Fruit fly (Drosophila melanogaster) whole organism, embryonic: ENCODE data around the gene Nrd1.
A peak's percentile ranks its signal among the peaks of the same experiment; 100 is the strongest.

Experiments
- CG10543 ChIP-seq: fragments of 200-800 bp; sonication (Bioruptor generic); optimal IDR thresholded peaks from 3 replicates; lab custom pipeline; 2017; ENCODE audit warnings: missing biosample characterization, mild to moderate bottlenecking, missing genetic modification characterization, moderate library complexity
- CG11456 ChIP-seq: fragments of 200-800 bp; sonication (Bioruptor generic); IDR thresholded peaks from 3 replicates; pipeline ENCODE4 v1.3.6; 2022; ENCODE audit warnings: missing biosample characterization, missing genetic modification characterization
- CG11723 ChIP-seq: fragments of 200-800 bp; sonication (Bioruptor generic); optimal IDR thresholded peaks from 2 replicates; lab custom pipeline; 2017; ENCODE audit warnings: missing biosample characterization, mild to moderate bottlenecking, missing genetic modification characterization
- CG12155 ChIP-seq: fragments of 200-800 bp; sonication (Bioruptor generic); optimal IDR thresholded peaks from 3 replicates; lab custom pipeline; 2016; ENCODE audit warnings: missing biosample characterization, missing genetic modification characterization
- CG12299 ChIP-seq: fragments of 200-800 bp; sonication (Bioruptor generic); optimal IDR thresholded peaks from 2 replicates; lab custom pipeline; 2018; ENCODE audit warnings: missing biosample characterization, mild to moderate bottlenecking, missing genetic modification characterization
- CG14860 ChIP-seq: fragments of 200-800 bp; sonication (Bioruptor generic); IDR thresholded peaks from 3 replicates; pipeline ENCODE4 v1.3.6; 2022; ENCODE audit warnings: missing biosample characterization, missing genetic modification characterization; ENCODE audit not compliant: partially characterized antibody
- CG15269 ChIP-seq: fragments of 200-800 bp; sonication (Bioruptor generic); optimal IDR thresholded peaks from 2 replicates; lab custom pipeline; 2018; ENCODE audit warnings: missing biosample characterization, mild to moderate bottlenecking, missing genetic modification characterization, moderate library complexity
- CG16815 ChIP-seq: fragments of 200-800 bp; sonication (Bioruptor generic); optimal IDR thresholded peaks from 3 replicates; lab custom pipeline; 2017; ENCODE audit warnings: missing biosample characterization, mild to moderate bottlenecking, missing genetic modification characterization
- CG17359 ChIP-seq: fragments of 200-800 bp; sonication (Bioruptor generic); optimal IDR thresholded peaks from 3 replicates; lab custom pipeline; 2018; ENCODE audit warnings: missing biosample characterization, mild to moderate bottlenecking, missing genetic modification characterization, moderate library complexity
- CG17361 ChIP-seq: fragments of 200-800 bp; sonication (Bioruptor generic); IDR thresholded peaks from 3 replicates; pipeline ENCODE4 v1.3.6; 2022; ENCODE audit warnings: missing biosample characterization, missing genetic modification characterization
- CG17802 ChIP-seq: fragments of 200-800 bp; sonication (Bioruptor generic); optimal IDR thresholded peaks from 2 replicates; lab custom pipeline; 2018; ENCODE audit warnings: missing biosample characterization, mild to moderate bottlenecking, missing genetic modification characterization, moderate library complexity
- CG1832 ChIP-seq: fragments of 200-800 bp; sonication (Bioruptor generic); optimal IDR thresholded peaks from 2 replicates; lab custom pipeline; 2017; ENCODE audit warnings: missing biosample characterization, mild to moderate bottlenecking, missing genetic modification characterization, inconsistent platforms
- CG2116 ChIP-seq: fragments of 200-800 bp; sonication (Bioruptor generic); optimal IDR thresholded peaks from 3 replicates; lab custom pipeline; 2018; ENCODE audit warnings: missing biosample characterization, mild to moderate bottlenecking, missing genetic modification characterization
- CG2129 ChIP-seq: fragments of 200-800 bp; sonication (Bioruptor generic); IDR thresholded peaks from 2 replicates; pipeline ENCODE4 v1.3.6; 2022; ENCODE audit warnings: missing biosample characterization, missing genetic modification characterization; ENCODE audit not compliant: partially characterized antibody
- CG2199 ChIP-seq: fragments of 200-800 bp; sonication (Bioruptor generic); IDR thresholded peaks from 3 replicates; pipeline ENCODE4 v1.3.6; 2022; ENCODE audit warnings: missing biosample characterization, missing genetic modification characterization
- CG3281 ChIP-seq: fragments of 200-800 bp; sonication (Bioruptor generic); optimal IDR thresholded peaks from 3 replicates; lab custom pipeline; 2017; ENCODE audit warnings: missing biosample characterization, mild to moderate bottlenecking, missing genetic modification characterization
- CG4820 ChIP-seq: fragments of 200-800 bp; sonication (Bioruptor generic); optimal IDR thresholded peaks from 3 replicates; lab custom pipeline; 2016; ENCODE audit warnings: missing biosample characterization, missing genetic modification characterization
- CG7839 ChIP-seq: fragments of 200-800 bp; sonication (Bioruptor generic); optimal IDR thresholded peaks from 3 replicates; lab custom pipeline; 2018; ENCODE audit warnings: missing biosample characterization, mild to moderate bottlenecking, missing genetic modification characterization, moderate library complexity
- CG7963 ChIP-seq: fragments of 200-800 bp; sonication (Bioruptor generic); IDR thresholded peaks from 3 replicates; pipeline ENCODE4 v1.3.6; 2022; ENCODE audit warnings: missing biosample characterization, missing genetic modification characterization; ENCODE audit not compliant: partially characterized antibody
- CG8089 ChIP-seq: fragments of 200-800 bp; sonication (Bioruptor generic); optimal IDR thresholded peaks from 3 replicates; lab custom pipeline; 2016; ENCODE audit warnings: missing biosample characterization, missing genetic modification characterization
- CHES-1-like ChIP-seq: fragments of 200-800 bp; sonication (Bioruptor generic); optimal IDR thresholded peaks from 2 replicates; lab custom pipeline; 2016; ENCODE audit warnings: missing biosample characterization, missing genetic modification characterization
- Eip74EF ChIP-seq, 2 experiments: fragments of 200-800 bp in 1 of 2; fragments of >200 bp in 1 of 2; sonication (Bioruptor generic) in 1 of 2; optimal IDR thresholded peaks; 2 replicates each; lab custom pipeline; 2017 to 2019; ENCODE audit warnings: missing biosample characterization in 2 of 2, missing genetic modification characterization in 2 of 2, mild to moderate bottlenecking in 1 of 2, moderate library complexity in 1 of 2
- HLH54F ChIP-seq: fragments of 200-800 bp; sonication (Bioruptor generic); optimal IDR thresholded peaks from 3 replicates; lab custom pipeline; 2016; ENCODE audit warnings: missing biosample characterization, missing genetic modification characterization
- Lim3 ChIP-seq: fragments of 200-800 bp; sonication (Bioruptor generic); IDR thresholded peaks from 2 replicates; pipeline ENCODE4 v1.3.6; 2022; ENCODE audit warnings: missing biosample characterization, missing genetic modification characterization
- Opbp ChIP-seq: fragments of 200-800 bp; sonication (Bioruptor generic); IDR thresholded peaks from 3 replicates; pipeline ENCODE4 v1.3.6; 2022; ENCODE audit warnings: missing biosample characterization, missing genetic modification characterization; ENCODE audit not compliant: partially characterized antibody
- Ravus ChIP-seq: fragments of 200-800 bp; sonication (Bioruptor generic); IDR thresholded peaks from 2 replicates; pipeline ENCODE4 v1.3.6; 2022; ENCODE audit warnings: missing biosample characterization, missing genetic modification characterization
- Sox100B ChIP-seq: fragments of 200-800 bp; sonication (Bioruptor generic); optimal IDR thresholded peaks from 3 replicates; lab custom pipeline; 2018; ENCODE audit warnings: missing biosample characterization, mild to moderate bottlenecking, missing genetic modification characterization
- Sry-β ChIP-seq: fragments of 200-800 bp; sonication (Bioruptor generic); optimal IDR thresholded peaks from 2 replicates; lab custom pipeline; 2018; ENCODE audit warnings: missing biosample characterization, mild to moderate bottlenecking, missing genetic modification characterization, moderate library complexity
- az2 ChIP-seq: fragments of 200-800 bp; sonication (Bioruptor generic); optimal IDR thresholded peaks from 3 replicates; lab custom pipeline; 2016; ENCODE audit warnings: missing biosample characterization, missing genetic modification characterization
- bowl ChIP-seq: fragments of 200-800 bp; sonication (Bioruptor generic); IDR thresholded peaks from 2 replicates; pipeline ENCODE4 v1.3.6; 2022; ENCODE audit warnings: missing biosample characterization, missing genetic modification characterization
- cg ChIP-seq: fragments of 200-800 bp; sonication (Bioruptor generic); optimal IDR thresholded peaks from 3 replicates; lab custom pipeline; 2019; ENCODE audit warnings: missing biosample characterization, mild to moderate bottlenecking, missing genetic modification characterization, moderate library complexity
- chif ChIP-seq, 2 experiments: fragments of 200-800 bp; sonication (Bioruptor generic); optimal IDR thresholded peaks; 3 replicates each; lab custom pipeline; 2016; ENCODE audit warnings: missing biosample characterization in 2 of 2, missing genetic modification characterization in 2 of 2
- chinmo ChIP-seq: fragments of 200-800 bp; sonication (Bioruptor generic); IDR thresholded peaks from 4 replicates; pipeline ENCODE4 v1.3.6; 2022; ENCODE audit warnings: missing biosample characterization, missing genetic modification characterization; ENCODE audit not compliant: partially characterized antibody
- ci ChIP-seq: fragments of 200-800 bp; sonication (Bioruptor generic); IDR thresholded peaks from 3 replicates; pipeline ENCODE4 v1.3.6; 2022; ENCODE audit warnings: missing biosample characterization, missing genetic modification characterization
- crol ChIP-seq: fragments of 200-800 bp; sonication (Bioruptor generic); IDR thresholded peaks from 2 replicates; pipeline ENCODE4 v1.3.6; 2022; ENCODE audit warnings: missing biosample characterization, missing genetic modification characterization
- dati ChIP-seq: fragments of 200-800 bp; sonication (Bioruptor generic); IDR thresholded peaks from 2 replicates; pipeline ENCODE4 v1.3.6; 2022; ENCODE audit warnings: missing biosample characterization, missing genetic modification characterization
- disco-r ChIP-seq: fragments of 200-800 bp; sonication (Bioruptor generic); optimal IDR thresholded peaks from 2 replicates; lab custom pipeline; 2016; ENCODE audit warnings: missing biosample characterization, missing genetic modification characterization
- dysf ChIP-seq: fragments of 200-800 bp; sonication (Bioruptor generic); IDR thresholded peaks from 3 replicates; pipeline ENCODE4 v1.3.6; 2022; ENCODE audit warnings: missing biosample characterization, missing genetic modification characterization
- fd3F ChIP-seq: fragments of 200-800 bp; sonication (Bioruptor generic); optimal IDR thresholded peaks from 2 replicates; lab custom pipeline; 2018; ENCODE audit warnings: missing biosample characterization, mild to moderate bottlenecking, missing genetic modification characterization, moderate library complexity
- gt ChIP-seq: fragments of 200-800 bp; sonication (Bioruptor generic); IDR thresholded peaks from 2 replicates; pipeline ENCODE4 v1.3.6; 2022; ENCODE audit warnings: missing biosample characterization, missing genetic modification characterization
- jigr1 ChIP-seq: fragments of 200-800 bp; sonication (Bioruptor generic); IDR thresholded peaks from 3 replicates; pipeline ENCODE4 v1.3.6; 2022; ENCODE audit warnings: missing biosample characterization, missing genetic modification characterization
- kah ChIP-seq: fragments of 200-800 bp; sonication (Bioruptor generic); optimal IDR thresholded peaks from 2 replicates; lab custom pipeline; 2018; ENCODE audit warnings: missing biosample characterization, mild to moderate bottlenecking, missing genetic modification characterization
- lov ChIP-seq, 2 experiments: fragments of 200-800 bp in 1 of 2; fragments of >200 bp in 1 of 2; sonication (Bioruptor generic) in 1 of 2; IDR thresholded peaks in 1 of 2; optimal IDR thresholded peaks in 1 of 2; 2 replicates in 1 of 2; 3 replicates in 1 of 2; pipeline versions ENCODE4 v1.3.6 to Lab custom; 2017 to 2022; ENCODE audit warnings: missing biosample characterization in 1 of 2, missing genetic modification characterization in 1 of 2
- maf-S ChIP-seq: fragments of 200-800 bp; sonication (Bioruptor generic); optimal IDR thresholded peaks from 2 replicates; lab custom pipeline; 2016; ENCODE audit warnings: missing biosample characterization, missing genetic modification characterization
- ro ChIP-seq: fragments of 200-800 bp; sonication (Bioruptor generic); IDR thresholded peaks from 2 replicates; pipeline ENCODE4 v1.3.6; 2022; ENCODE audit warnings: missing biosample characterization, missing genetic modification characterization
- row ChIP-seq: fragments of 200-800 bp; sonication (Bioruptor generic); IDR thresholded peaks from 3 replicates; pipeline ENCODE4 v1.3.6; 2022; ENCODE audit warnings: missing biosample characterization, missing genetic modification characterization
- vvl ChIP-seq: fragments of 200-800 bp; sonication (Bioruptor generic); IDR thresholded peaks from 2 replicates; pipeline ENCODE4 v1.3.6; 2022; ENCODE audit warnings: missing biosample characterization, missing genetic modification characterization
- wdn ChIP-seq: fragments of 200-800 bp; sonication (Bioruptor generic); IDR thresholded peaks from 2 replicates; pipeline ENCODE4 v1.3.6; 2022; ENCODE audit warnings: missing biosample characterization, missing genetic modification characterization
- z ChIP-seq: fragments of 200-800 bp; sonication (Bioruptor generic); IDR thresholded peaks from 3 replicates; pipeline ENCODE4 v1.3.6; 2022; ENCODE audit warnings: missing biosample characterization, missing genetic modification characterization

Nrd1 gene

dm6 chrX:11817183-11817972 lies 51.3 kb downstream of the Nrd1 start (continued):
- no peak for TF ChIP-seq chif (GFP tag; optimal IDR thresholded peaks at IDR 0.05; lab: Kevin White, UChicago)
- TF ChIP-seq CHES-1-like: peak; percentile 60
- TF ChIP-seq CG11723 (GFP tag; lab: Kevin White, UChicago): no peak
- no peak for TF ChIP-seq CG14860 (GFP tag; lab: Robert Waterston, UW)
- no peak for TF ChIP-seq Sry-β (GFP tag; lab: Kevin White, UChicago)
- TF ChIP-seq disco-r: no peak
- no peak for TF ChIP-seq CG17802 (tag; lab: Kevin White, UChicago)
- no peak for TF ChIP-seq HLH54F
- TF ChIP-seq Sox100B (GFP tag; lab: Kevin White, UChicago): no peak
- TF ChIP-seq CG2116 (GFP tag; lab: Kevin White, UChicago): no peak
- peak; percentile 9 for TF ChIP-seq CG12299 (tag; lab: Kevin White, UChicago)
- no peak for TF ChIP-seq CG8089 (GFP tag; lab: Kevin White, UChicago)
- TF ChIP-seq vvl: no peak
- peak; percentile 74 for TF ChIP-seq cg (GFP tag; lab: Kevin White, UChicago)
- no peak for TF ChIP-seq bowl (GFP tag; lab: Robert Waterston, UW)
- TF ChIP-seq Lim3 (GFP tag; lab: Robert Waterston, UW): no peak
- peak; percentile 47 for TF ChIP-seq CG1832 (GFP tag; lab: Kevin White, UChicago)
- TF ChIP-seq fd3F (GFP tag; lab: Kevin White, UChicago): no peak
- no peak for TF ChIP-seq ro (GFP tag; lab: Robert Waterston, UW)
- TF ChIP-seq CG2129 (GFP tag; lab: Robert Waterston, UW): no peak
- peak; percentile 18; the same call in 1 of the 2 replicates for TF ChIP-seq crol (GFP tag; lab: Robert Waterston, UW)
- TF ChIP-seq jigr1 (GFP tag; lab: Robert Waterston, UW): no peak
- no peak for TF ChIP-seq CG2199 (GFP tag; lab: Robert Waterston, UW)
- TF ChIP-seq chinmo: peak; percentile 83; the same call in 1 of the 4 replicates
- TF ChIP-seq dysf: no peak
- no peak for TF ChIP-seq az2 (GFP tag; lab: Kevin White, UChicago)
- no peak for TF ChIP-seq CG10543 (GFP tag; lab: Kevin White, UChicago)
- TF ChIP-seq dati (GFP tag; lab: Robert Waterston, UW): no peak
- TF ChIP-seq Opbp (GFP tag; lab: Robert Waterston, UW): no peak
- TF ChIP-seq CG17359 (tag; lab: Kevin White, UChicago): no peak
- TF ChIP-seq row: no peak; the same call in 2 of the 3 replicates
- TF ChIP-seq CG4820: no peak
- no peak for TF ChIP-seq Ravus (GFP tag; lab: Robert Waterston, UW)
- TF ChIP-seq gt (GFP tag; lab: Robert Waterston, UW): no peak
- TF ChIP-seq CG3281: no peak
- no peak for TF ChIP-seq CG15269 (tag; lab: Kevin White, UChicago)
- TF ChIP-seq CG17361: no peak
- TF ChIP-seq CG11456 (GFP tag; lab: Robert Waterston, UW): no peak
- no peak for TF ChIP-seq CG7963 (GFP tag; lab: Robert Waterston, UW)
- TF ChIP-seq Eip74EF (GFP tag; optimal IDR thresholded peaks at IDR 0.05; lab: Kevin White, UChicago): no peak
- no peak for TF ChIP-seq lov (optimal IDR thresholded peaks at IDR 0.05; lab: Kevin White, UChicago)
- no peak for TF ChIP-seq lov (GFP tag; IDR thresholded peaks at IDR 0.05; lab: Robert Waterston, UW)
- peak; percentile 29; the same call in 1 of the 3 replicates for TF ChIP-seq ci (GFP tag; lab: Robert Waterston, UW)
- no peak for TF ChIP-seq CG12155
- TF ChIP-seq CG7839 (tag; lab: Kevin White, UChicago): no peak
- TF ChIP-seq wdn (GFP tag; lab: Robert Waterston, UW): no peak
- no peak for TF ChIP-seq CG16815 (GFP tag; lab: Kevin White, UChicago)
- TF ChIP-seq z (GFP tag; lab: Robert Waterston, UW): no peak
- no peak for TF ChIP-seq maf-S (GFP tag; lab: Kevin White, UChicago)
- no peak for TF ChIP-seq kah (GFP tag; lab: Kevin White, UChicago)
